Worm (Caenorhabditis elegans) whole organism, young adult: ENCODE results near the gene F08F1.4.

ENCODE experiments used
- B0035.1 ChIP-seq: sonication (generic microtip); optimal IDR thresholded peaks from 2 replicates; lab custom pipeline; 2016; ENCODE audit warnings: missing genetic modification characterization, mild to moderate bottlenecking, missing compliant biosample characterization, missing genotype, missing genetic modification reagents
- B0261.1 ChIP-seq: sonication (generic microtip); optimal IDR thresholded peaks from 2 replicates; lab custom pipeline; 2016; ENCODE audit warnings: mild to moderate bottlenecking, missing genetic modification characterization, moderate library complexity, missing compliant biosample characterization
- C06A6.2 ChIP-seq: fragments of 200-800 bp; sonication (Bioruptor generic); conservative IDR thresholded peaks from 2 replicates; pipeline ENCODE4 v1.3.6; 2022; ENCODE audit warnings: missing genetic modification characterization, missing compliant biosample characterization
- C17E4.6 ChIP-seq: fragments of 200-800 bp; sonication (Bioruptor generic); IDR thresholded peaks from 2 replicates; pipeline ENCODE4 v1.3.6; 2022; ENCODE audit warnings: missing genetic modification reagents, missing genetic modification characterization, missing compliant biosample characterization
- F10E7.11 ChIP-seq: sonication (generic microtip); optimal IDR thresholded peaks from 2 replicates; lab custom pipeline; 2017; ENCODE audit warnings: mild to moderate bottlenecking, missing genetic modification characterization, moderate library complexity, missing compliant biosample characterization
- F22D6.2 ChIP-seq: sonication (generic microtip); optimal IDR thresholded peaks from 2 replicates; lab custom pipeline; 2016; ENCODE audit warnings: mild to moderate bottlenecking, missing genetic modification characterization, missing compliant biosample characterization
- F37B4.10 ChIP-seq: fragments of 200-800 bp; sonication (Bioruptor generic); IDR thresholded peaks from 2 replicates; pipeline ENCODE4 v1.3.6; 2022; ENCODE audit warnings: missing genetic modification characterization, missing compliant biosample characterization
- F39B2.1 ChIP-seq: fragments of 200-800 bp; sonication (Bioruptor generic); IDR thresholded peaks from 2 replicates; pipeline ENCODE4 v1.3.6; 2022; ENCODE audit warnings: missing genetic modification reagents, missing genetic modification characterization, missing compliant biosample characterization
- F49E8.2 ChIP-seq: sonication (generic microtip); optimal IDR thresholded peaks from 3 replicates; lab custom pipeline; 2017; ENCODE audit warnings: missing genetic modification characterization, mild to moderate bottlenecking, missing compliant biosample characterization, antibody characterized with exemption, moderate library complexity; ENCODE audit not compliant: insufficient read depth
- F52B5.7 ChIP-seq: sonication (generic microtip); optimal IDR thresholded peaks from 2 replicates; lab custom pipeline; 2016; ENCODE audit warnings: mild to moderate bottlenecking, missing genetic modification characterization, missing compliant biosample characterization
- T26A5.8 ChIP-seq: sonication (generic microtip); optimal IDR thresholded peaks from 2 replicates; lab custom pipeline; 2016; ENCODE audit warnings: missing genetic modification characterization, missing compliant biosample characterization
- Y53G8AR.9 ChIP-seq: fragments of 200-800 bp; sonication (Bioruptor generic); conservative IDR thresholded peaks from 2 replicates; pipeline ENCODE4 v1.3.6; 2022; ENCODE audit warnings: missing genetic modification reagents, missing genetic modification characterization, missing compliant biosample characterization
- ama-1 ChIP-seq, 3 experiments: fragments of 150-350 bp in 1 of 3; sonication (generic microtip) in 2 of 3; optimal IDR thresholded peaks; 2 replicates each; lab custom pipeline; 2014 to 2018; ENCODE audit warnings: missing biosample characterization in 2 of 3, missing genetic modification characterization in 2 of 3, missing genetic modification reagents in 2 of 3
- attf-6 ChIP-seq: fragments of 200-800 bp; sonication (Bioruptor generic); IDR thresholded peaks from 2 replicates; pipeline ENCODE4 v1.3.6; 2022; ENCODE audit warnings: missing genetic modification reagents, missing genetic modification characterization, missing compliant biosample characterization
- bed-2 ChIP-seq: fragments of 200-800 bp; sonication (Bioruptor generic); IDR thresholded peaks from 2 replicates; pipeline ENCODE4 v1.3.6; 2022; ENCODE audit warnings: missing genetic modification reagents, missing genetic modification characterization, missing compliant biosample characterization
- cebp-1 ChIP-seq, 2 experiments: fragments of 200-800 bp in 1 of 2; sonication (Bioruptor generic) in 1 of 2; sonication (generic microtip) in 1 of 2; IDR thresholded peaks in 1 of 2; optimal IDR thresholded peaks in 1 of 2; 2 replicates each; pipeline versions ENCODE4 v1.3.6 to Lab custom; 2017 to 2022; ENCODE audit warnings: missing compliant biosample characterization in 2 of 2, missing genetic modification characterization in 2 of 2, mild to moderate bottlenecking in 1 of 2, missing genetic modification reagents in 1 of 2, moderate library complexity in 1 of 2
- cebp-2 ChIP-seq: fragments of 200-800 bp; sonication (Bioruptor generic); IDR thresholded peaks from 2 replicates; pipeline ENCODE4 v1.3.6; 2022; ENCODE audit warnings: missing genetic modification characterization, missing compliant biosample characterization
- ceh-100 ChIP-seq: fragments of 200-800 bp; sonication (Bioruptor generic); IDR thresholded peaks from 2 replicates; pipeline ENCODE4 v1.3.6; 2022; ENCODE audit warnings: missing genetic modification reagents, missing genetic modification characterization, missing compliant biosample characterization
- ceh-27 ChIP-seq: fragments of 200-800 bp; sonication (Bioruptor generic); optimal IDR thresholded peaks from 2 replicates; lab custom pipeline; 2018; ENCODE audit warnings: mild to moderate bottlenecking, missing genetic modification characterization, moderate library complexity, missing compliant biosample characterization
- ceh-58 ChIP-seq: fragments of 200-800 bp; sonication (Bioruptor generic); IDR thresholded peaks from 2 replicates; pipeline ENCODE4 v1.3.6; 2022; ENCODE audit warnings: missing genetic modification characterization, missing compliant biosample characterization
- ceh-91 ChIP-seq: fragments of 200-800 bp; sonication (Bioruptor generic); IDR thresholded peaks from 2 replicates; pipeline ENCODE4 v1.3.6; 2022; ENCODE audit warnings: missing genetic modification reagents, missing genetic modification characterization, missing compliant biosample characterization
- dox-1 ChIP-seq: fragments of 200-800 bp; sonication (Bioruptor generic); IDR thresholded peaks from 2 replicates; pipeline ENCODE4 v1.3.6; 2022; ENCODE audit warnings: missing genetic modification reagents, missing genetic modification characterization, missing compliant biosample characterization
- efl-1 ChIP-seq: fragments of 150-350 bp; optimal IDR thresholded peaks from 2 replicates; lab custom pipeline; 2014; ENCODE audit warnings: missing biosample characterization, missing genetic modification reagents, missing genetic modification characterization
- egl-44 ChIP-seq: fragments of 200-800 bp; sonication (Bioruptor generic); IDR thresholded peaks from 2 replicates; pipeline ENCODE4 v1.3.6; 2022; ENCODE audit warnings: missing genetic modification reagents, missing genetic modification characterization, missing compliant biosample characterization
- ekl-4 ChIP-seq: fragments of 200-800 bp; sonication (Bioruptor generic); IDR thresholded peaks from 2 replicates; pipeline ENCODE4 v1.3.6; 2022; ENCODE audit warnings: missing genetic modification reagents, missing genetic modification characterization, missing compliant biosample characterization
- ets-4 ChIP-seq: fragments of 200-800 bp; sonication (Bioruptor generic); optimal IDR thresholded peaks from 2 replicates; lab custom pipeline; 2018; ENCODE audit warnings: mild to moderate bottlenecking, missing genetic modification characterization, missing compliant biosample characterization
- fkh-3 ChIP-seq: sonication (generic microtip); optimal IDR thresholded peaks from 2 replicates; lab custom pipeline; 2016; ENCODE audit warnings: mild to moderate bottlenecking, missing genetic modification characterization, missing compliant biosample characterization
- him-1 ChIP-seq: sonication (generic microtip); optimal IDR thresholded peaks from 2 replicates; lab custom pipeline; 2016; ENCODE audit warnings: missing genotype, missing genetic modification reagents, missing genetic modification characterization, missing compliant biosample characterization
- hmg-1.2 ChIP-seq: fragments of 200-800 bp; sonication (Bioruptor generic); IDR thresholded peaks from 2 replicates; pipeline ENCODE4 v1.3.6; 2022; ENCODE audit warnings: missing genetic modification reagents, missing genetic modification characterization, missing compliant biosample characterization
- hrde-1 ChIP-seq: sonication (generic microtip); optimal IDR thresholded peaks from 2 replicates; lab custom pipeline; 2016; ENCODE audit warnings: missing genetic modification characterization, mild to moderate bottlenecking, missing compliant biosample characterization, moderate library complexity, missing genotype, missing genetic modification reagents, borderline replicate concordance
- hsf-1 ChIP-seq: fragments of 200-800 bp; sonication (Bioruptor generic); IDR thresholded peaks from 2 replicates; pipeline ENCODE4 v1.3.6; 2022; ENCODE audit warnings: missing genetic modification reagents, missing genetic modification characterization, missing compliant biosample characterization
- let-526 ChIP-seq: fragments of 200-800 bp; sonication (Bioruptor generic); IDR thresholded peaks from 2 replicates; pipeline ENCODE4 v1.3.6; 2022; ENCODE audit warnings: missing genetic modification reagents, missing genetic modification characterization, missing compliant biosample characterization
- let-607 ChIP-seq, 2 experiments: fragments of 200-800 bp in 1 of 2; sonication (Bioruptor generic) in 1 of 2; sonication (generic microtip) in 1 of 2; optimal IDR thresholded peaks; 2 replicates each; lab custom pipeline; 2016 to 2018; ENCODE audit warnings: mild to moderate bottlenecking in 2 of 2, missing compliant biosample characterization in 2 of 2, missing genetic modification characterization in 2 of 2, moderate library complexity in 2 of 2, missing genotype in 1 of 2
- lin-26 ChIP-seq: fragments of 200-800 bp; sonication (Bioruptor generic); IDR thresholded peaks from 2 replicates; pipeline ENCODE4 v1.3.6; 2022; ENCODE audit warnings: missing genetic modification reagents, missing genetic modification characterization, missing compliant biosample characterization
- lin-35 ChIP-seq, 3 experiments: fragments of 150-350 bp in 2 of 3; sonication (generic microtip) in 1 of 3; optimal IDR thresholded peaks; 2 replicates each; lab custom pipeline; 2014 to 2018; ENCODE audit warnings: missing biosample characterization in 3 of 3, missing genetic modification characterization in 3 of 3, missing genetic modification reagents in 3 of 3
- madf-3 ChIP-seq: fragments of 200-800 bp; sonication (Bioruptor generic); IDR thresholded peaks from 2 replicates; pipeline ENCODE4 v1.3.6; 2022; ENCODE audit warnings: missing genetic modification reagents, missing genetic modification characterization, missing compliant biosample characterization
- mcd-1 ChIP-seq: fragments of 200-800 bp; sonication (Bioruptor generic); IDR thresholded peaks from 2 replicates; pipeline ENCODE4 v1.3.6; 2022; ENCODE audit warnings: missing genetic modification reagents, missing genetic modification characterization, missing compliant biosample characterization
- mes-4 ChIP-seq: sonication (generic microtip); optimal IDR thresholded peaks from 2 replicates; lab custom pipeline; 2016; ENCODE audit warnings: missing genotype, missing genetic modification characterization, missing compliant biosample characterization
- nfya-2 ChIP-seq: fragments of 200-800 bp; sonication (Bioruptor generic); IDR thresholded peaks from 2 replicates; pipeline ENCODE4 v1.3.6; 2022; ENCODE audit warnings: missing genetic modification reagents, missing genetic modification characterization, missing compliant biosample characterization
- nhr-120 ChIP-seq: fragments of 200-800 bp; sonication (Bioruptor generic); IDR thresholded peaks from 2 replicates; pipeline ENCODE4 v1.3.6; 2022; ENCODE audit warnings: missing genetic modification characterization, missing compliant biosample characterization
- nhr-179 ChIP-seq: sonication (generic microtip); optimal IDR thresholded peaks from 2 replicates; lab custom pipeline; 2016; ENCODE audit warnings: mild to moderate bottlenecking, missing genetic modification characterization, missing compliant biosample characterization
- nhr-90 ChIP-seq: sonication (generic microtip); optimal IDR thresholded peaks from 2 replicates; lab custom pipeline; 2016; ENCODE audit warnings: missing genotype, mild to moderate bottlenecking, missing genetic modification characterization, missing compliant biosample characterization
- pbrm-1 ChIP-seq: fragments of 200-800 bp; sonication (Bioruptor generic); IDR thresholded peaks from 2 replicates; pipeline ENCODE4 v1.3.6; 2022; ENCODE audit warnings: missing genetic modification reagents, missing genetic modification characterization, missing compliant biosample characterization
- rcor-1 ChIP-seq: fragments of 200-800 bp; sonication (Bioruptor generic); IDR thresholded peaks from 2 replicates; pipeline ENCODE4 v1.3.6; 2022; ENCODE audit warnings: missing genetic modification reagents, missing genetic modification characterization, missing compliant biosample characterization
- sdz-38 ChIP-seq: sonication (generic microtip); optimal IDR thresholded peaks from 2 replicates; lab custom pipeline; 2016; ENCODE audit warnings: missing genotype, missing genetic modification characterization, missing compliant biosample characterization
- sea-2 ChIP-seq: fragments of 200-800 bp; sonication (Bioruptor generic); IDR thresholded peaks from 2 replicates; pipeline ENCODE4 v1.3.6; 2022; ENCODE audit warnings: missing genetic modification characterization, missing compliant biosample characterization
- snpc-3.4 ChIP-seq: sonication (generic microtip); optimal IDR thresholded peaks from 2 replicates; lab custom pipeline; 2017; ENCODE audit warnings: missing genetic modification characterization, mild to moderate bottlenecking, missing compliant biosample characterization, antibody characterized with exemption, moderate library complexity, missing genotype, missing genetic modification reagents
- sptf-2 ChIP-seq: fragments of 200-800 bp; sonication (Bioruptor generic); optimal IDR thresholded peaks from 2 replicates; lab custom pipeline; 2018; ENCODE audit warnings: mild to moderate bottlenecking, missing genetic modification characterization, missing compliant biosample characterization
- unc-130 ChIP-seq: sonication (generic microtip); optimal IDR thresholded peaks from 2 replicates; lab custom pipeline; 2016; ENCODE audit warnings: missing genetic modification reagents, missing genetic modification characterization, missing compliant biosample characterization

F08F1.4 gene

DNA sequence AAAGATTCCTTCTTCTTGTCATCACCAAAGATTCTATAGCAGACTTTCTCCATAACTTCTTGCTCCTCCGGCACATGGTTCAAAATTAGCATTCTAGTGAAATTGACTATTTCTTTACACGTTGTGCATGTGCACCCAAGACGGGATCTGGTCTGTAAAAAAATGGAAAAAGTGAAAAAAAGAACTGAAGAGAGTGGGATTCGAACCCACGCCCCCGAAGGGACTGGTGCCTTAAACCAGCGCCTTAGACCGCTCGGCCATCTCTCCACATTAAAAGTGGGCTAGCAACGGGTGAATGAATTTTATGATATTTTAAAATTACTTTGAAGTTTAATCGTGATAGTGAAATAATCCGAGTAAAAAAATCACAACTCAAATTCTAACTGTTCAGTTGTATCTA lies 4.5 kb downstream of the F08F1.4 start (continued):
- TF ChIP-seq bed-2 (no peak), Y53G8AR.9 (GFP tag; lab: Robert Waterston, UW) (0 out of 2 replicates have a peak, but pooled peaks have one; percentile 38), F10E7.11 (tag; lab: Kevin White, UChicago) (no peak), nhr-90 (peak; percentile 37), ceh-58 (GFP tag; lab: Robert Waterston, UW) (no peak), T26A5.8 (tag; lab: Kevin White, UChicago) (no peak), mes-4 (tag; lab: Kevin White, UChicago) (no peak), F22D6.2 (tag; lab: Kevin White, UChicago) (no peak), efl-1 (GFP tag; lab: Kevin White, UChicago) (no peak), F52B5.7 (tag; lab: Kevin White, UChicago) (no peak), lin-26 (GFP tag; lab: Robert Waterston, UW) (peak; percentile 77), F37B4.10 (GFP tag; lab: Robert Waterston, UW) (no peak), sea-2 (no peak), ama-1 (optimal IDR thresholded peaks at IDR 0.05; lab: Kevin White, UChicago) (no peak), ama-1 (GFP tag; optimal IDR thresholded peaks at IDR 0.05; lab: Kevin White, UChicago) (no peak), unc-130 (GFP tag; lab: Kevin White, UChicago) (no peak), cebp-2 (GFP tag; lab: Robert Waterston, UW) (no peak), nhr-179 (tag; lab: Kevin White, UChicago) (no peak), ets-4 (no peak), nhr-120 (no peak), lin-35 (GFP tag; optimal IDR thresholded peaks at IDR 0.05; lab: Kevin White, UChicago) (no peak), sdz-38 (tag; lab: Kevin White, UChicago) (no peak), B0035.1 (tag; lab: Kevin White, UChicago) (no peak), hrde-1 (tag; lab: Kevin White, UChicago) (no peak), C17E4.6 (GFP tag; lab: Robert Waterston, UW) (no peak), hsf-1 (GFP tag; lab: Robert Waterston, UW) (no peak), sptf-2 (no peak), let-526 (GFP tag; lab: Robert Waterston, UW) (no peak), nfya-2 (no peak), F39B2.1 (GFP tag; lab: Robert Waterston, UW) (no peak), fkh-3 (tag; lab: Kevin White, UChicago) (no peak), hmg-1.2 (peak; percentile 33; the same call in 1 of the 2 replicates), dox-1 (no peak), ceh-27 (no peak), him-1 (tag; lab: Kevin White, UChicago) (peak; percentile 28), madf-3 (no peak), B0261.1 (tag; lab: Kevin White, UChicago) (peak; percentile 65), F49E8.2 (tag; lab: Kevin White, UChicago) (no peak), C06A6.2 (no peak), cebp-1 (GFP tag; IDR thresholded peaks at IDR 0.05; lab: Robert Waterston, UW) (no peak), cebp-1 (tag; optimal IDR thresholded peaks at IDR 0.05; lab: Kevin White, UChicago) (no peak), pbrm-1 (peak; percentile 67; the same call in 1 of the 2 replicates), attf-6 (GFP tag; lab: Robert Waterston, UW) (no peak), ceh-91 (GFP tag; lab: Robert Waterston, UW) (no peak), ceh-100 (GFP tag; lab: Robert Waterston, UW) (no peak), egl-44 (GFP tag; lab: Robert Waterston, UW) (no peak), rcor-1 (GFP tag; lab: Robert Waterston, UW) (no peak), ekl-4 (GFP tag; lab: Robert Waterston, UW) (no peak), let-607 (tag; optimal IDR thresholded peaks at IDR 0.05; lab: Kevin White, UChicago) (no peak), snpc-3.4 (no peak), mcd-1 (no peak)
